Worm (Caenorhabditis elegans): ENCODE data around the gene aakg-2.

Gene aakg-2

ce11 chrX:16872446-16872962, 3.7 kb upstream of the aakg-2 start, which contains the start of gene T20F7.1:
Gene T20F7.1, plus strand, starts transcription at chrX:16872912.
- TF ChIP-seq flt-1 (GFP tag; IDR thresholded peaks at IDR 0.05) (no peak), T22C8.4 (GFP tag; IDR thresholded peaks at IDR 0.05) (no peak), ref-1 (GFP tag; conservative IDR thresholded peaks at IDR 0.05) (no peak)

ce11 chrX:16871355-16871754, 2.5 kb upstream of the aakg-2 start:
- TF ChIP-seq cog-1 (tag; optimal IDR thresholded peaks at IDR 0.05), result no peak
- no peak for TF ChIP-seq med-1 (GFP tag; optimal IDR thresholded peaks at IDR 0.05; ENCODE audit: insufficient read depth)
- TF ChIP-seq ref-1 (GFP tag; conservative IDR thresholded peaks at IDR 0.05), result no peak
- no peak for TF ChIP-seq flt-1 (GFP tag; IDR thresholded peaks at IDR 0.05)
- no peak for TF ChIP-seq ztf-23 (GFP tag; IDR thresholded peaks at IDR 0.05)
- TF ChIP-seq klf-2 (GFP tag; conservative IDR thresholded peaks at IDR 0.05), result no peak
- no peak for TF ChIP-seq T22C8.4 (GFP tag; IDR thresholded peaks at IDR 0.05)
- TF ChIP-seq tab-1 (GFP tag; IDR thresholded peaks at IDR 0.05), result no peak
- no peak for TF ChIP-seq ztf-29 (GFP tag; IDR thresholded peaks at IDR 0.05)

ce11 chrX:16865675-16866074, 3.2 kb downstream of the aakg-2 start:
- TF ChIP-seq T22C8.4 (GFP tag; IDR thresholded peaks at IDR 0.05) (no peak), klf-2 (GFP tag; conservative IDR thresholded peaks at IDR 0.05) (no peak), ztf-29 (GFP tag; IDR thresholded peaks at IDR 0.05) (no peak)

ce11 chrX:16865016-16865415, 3.8 kb downstream of the aakg-2 start:
- TF ChIP-seq ref-1 (GFP tag; conservative IDR thresholded peaks at IDR 0.05) (no peak), T22C8.4 (GFP tag; IDR thresholded peaks at IDR 0.05) (no peak), med-1 (GFP tag; optimal IDR thresholded peaks at IDR 0.05; ENCODE audit: insufficient read depth) (no peak), flt-1 (GFP tag; IDR thresholded peaks at IDR 0.05) (no peak), tab-1 (GFP tag; IDR thresholded peaks at IDR 0.05) (no peak), ztf-23 (GFP tag; IDR thresholded peaks at IDR 0.05) (no peak), cog-1 (tag; optimal IDR thresholded peaks at IDR 0.05) (no peak), klf-2 (GFP tag; conservative IDR thresholded peaks at IDR 0.05) (no peak), ztf-29 (GFP tag; IDR thresholded peaks at IDR 0.05) (no peak)

- TF ChIP-seq flt-1 (GFP tag; IDR thresholded peaks at IDR 0.05) (no peak), med-1 (GFP tag; optimal IDR thresholded peaks at IDR 0.05; ENCODE audit: insufficient read depth) (no peak), ztf-29 (GFP tag; IDR thresholded peaks at IDR 0.05) (no peak), ref-1 (GFP tag; conservative IDR thresholded peaks at IDR 0.05) (no peak), tab-1 (GFP tag; IDR thresholded peaks at IDR 0.05) (no peak)
These were observed 5.5 kb downstream of the aakg-2 start for ce11 chrX:16863320-16863719.

- no peak for TF ChIP-seq ref-1 (GFP tag; conservative IDR thresholded peaks at IDR 0.05)
- TF ChIP-seq klf-2 (GFP tag; conservative IDR thresholded peaks at IDR 0.05), result no peak
- TF ChIP-seq tab-1 (GFP tag; IDR thresholded peaks at IDR 0.05), result no peak
- no peak for TF ChIP-seq med-1 (GFP tag; optimal IDR thresholded peaks at IDR 0.05; ENCODE audit: insufficient read depth)
- TF ChIP-seq T22C8.4 (GFP tag; IDR thresholded peaks at IDR 0.05), result no peak
- no peak for TF ChIP-seq cog-1 (tag; optimal IDR thresholded peaks at IDR 0.05)
- TF ChIP-seq ztf-29 (GFP tag; IDR thresholded peaks at IDR 0.05), result no peak
- no peak for TF ChIP-seq flt-1 (GFP tag; IDR thresholded peaks at IDR 0.05)
- TF ChIP-seq ztf-23 (GFP tag; IDR thresholded peaks at IDR 0.05), result no peak
These were observed 8.8 kb downstream of the aakg-2 start, which contains the start of gene T20F7.3 for ce11 chrX:16859956-16860446. Gene T20F7.3, plus strand, starts transcription at chrX:16860396.

ce11 chrX:16844924-16845323, 23.9 kb downstream of the aakg-2 start, which contains the start of gene F41G4.8:
Gene F41G4.8, minus strand, starts transcription at chrX:16845024.
- no peak for TF ChIP-seq med-1 (GFP tag; optimal IDR thresholded peaks at IDR 0.05; ENCODE audit: insufficient read depth)
- TF ChIP-seq T22C8.4 (GFP tag; IDR thresholded peaks at IDR 0.05), result no peak
- no peak for TF ChIP-seq klf-2 (GFP tag; conservative IDR thresholded peaks at IDR 0.05)
- TF ChIP-seq ztf-29 (GFP tag; IDR thresholded peaks at IDR 0.05), result no peak
- no peak for TF ChIP-seq flt-1 (GFP tag; IDR thresholded peaks at IDR 0.05)
- no peak for TF ChIP-seq ztf-23 (GFP tag; IDR thresholded peaks at IDR 0.05)
- no peak for TF ChIP-seq tab-1 (GFP tag; IDR thresholded peaks at IDR 0.05)
- no peak for TF ChIP-seq cog-1 (tag; optimal IDR thresholded peaks at IDR 0.05)
- TF ChIP-seq ref-1 (GFP tag; conservative IDR thresholded peaks at IDR 0.05), result no peak

- TF ChIP-seq cog-1 (tag; optimal IDR thresholded peaks at IDR 0.05), result no peak
- TF ChIP-seq ztf-23 (GFP tag; IDR thresholded peaks at IDR 0.05), result no peak
- no peak for TF ChIP-seq med-1 (GFP tag; optimal IDR thresholded peaks at IDR 0.05; ENCODE audit: insufficient read depth)
- TF ChIP-seq ref-1 (GFP tag; conservative IDR thresholded peaks at IDR 0.05), result no peak
- no peak for TF ChIP-seq ztf-29 (GFP tag; IDR thresholded peaks at IDR 0.05)
- TF ChIP-seq T22C8.4 (GFP tag; IDR thresholded peaks at IDR 0.05), result no peak
- TF ChIP-seq tab-1 (GFP tag; IDR thresholded peaks at IDR 0.05), result no peak
These were observed 25.9 kb downstream of the aakg-2 start for ce11 chrX:16842935-16843334.

ce11 chrX:16840738-16841137, 28.1 kb downstream of the aakg-2 start, which contains the start of gene dyla-1:
Gene dyla-1, plus strand, starts transcription at chrX:16841038.
- no peak for TF ChIP-seq cog-1 (tag; optimal IDR thresholded peaks at IDR 0.05)
- TF ChIP-seq med-1 (GFP tag; optimal IDR thresholded peaks at IDR 0.05; ENCODE audit: insufficient read depth), result no peak
- TF ChIP-seq T22C8.4 (GFP tag; IDR thresholded peaks at IDR 0.05), result no peak
- TF ChIP-seq ztf-23 (GFP tag; IDR thresholded peaks at IDR 0.05), result no peak
- no peak for TF ChIP-seq ztf-29 (GFP tag; IDR thresholded peaks at IDR 0.05)
- TF ChIP-seq flt-1 (GFP tag; IDR thresholded peaks at IDR 0.05), result no peak
- TF ChIP-seq klf-2 (GFP tag; conservative IDR thresholded peaks at IDR 0.05), result no peak
- TF ChIP-seq tab-1 (GFP tag; IDR thresholded peaks at IDR 0.05), result no peak
- TF ChIP-seq ref-1 (GFP tag; conservative IDR thresholded peaks at IDR 0.05), result no peak

ce11 chrX:16836304-16836703, 32.5 kb downstream of the aakg-2 start, which contains the start of gene F41G4.7:
Gene F41G4.7, minus strand, starts transcription at chrX:16836404.
- TF ChIP-seq ref-1 (GFP tag; conservative IDR thresholded peaks at IDR 0.05), result no peak
- TF ChIP-seq klf-2 (GFP tag; conservative IDR thresholded peaks at IDR 0.05), result no peak
